Worm (Caenorhabditis elegans): ENCODE data around the gene T11B7.2.
A peak's percentile ranks its signal among the peaks of the same experiment; 100 is the strongest.

The T11B7.2 gene

ce11 chrIV:8826606-8827000 is 17.8 kb downstream of the T11B7.2 start (continued):
- TF ChIP-seq nhr-12 (tag; optimal IDR thresholded peaks at IDR 0.05): no peak
- TF ChIP-seq ama-1 (optimal IDR thresholded peaks at IDR 0.05): no peak
- TF ChIP-seq unc-130 (tag; optimal IDR thresholded peaks at IDR 0.05): no peak
- TF ChIP-seq sup-37 (GFP tag; optimal IDR thresholded peaks at IDR 0.05): no peak
- no peak for TF ChIP-seq isw-1 (GFP tag; IDR thresholded peaks at IDR 0.05)
- peak; percentile 44 for TF ChIP-seq nhr-20 (tag; optimal IDR thresholded peaks at IDR 0.05)
- TF ChIP-seq sox-4 (tag; optimal IDR thresholded peaks at IDR 0.05): no peak
- no peak for TF ChIP-seq nhr-28 (tag; optimal IDR thresholded peaks at IDR 0.05)
- no peak for TF ChIP-seq nhr-237 (tag; optimal IDR thresholded peaks at IDR 0.05)
- no peak for TF ChIP-seq hlh-4 (tag; optimal IDR thresholded peaks at IDR 0.05)
- no peak for TF ChIP-seq unc-98 (GFP tag; IDR thresholded peaks at IDR 0.05)
- TF ChIP-seq lin-13 (GFP tag; optimal IDR thresholded peaks at IDR 0.05): no peak
- TF ChIP-seq snpc-4 (tag; optimal IDR thresholded peaks at IDR 0.05): no peak
- no peak for TF ChIP-seq ceh-63 (GFP tag; optimal IDR thresholded peaks at IDR 0.05)
- peak; percentile 9 for TF ChIP-seq nhr-47 (tag; optimal IDR thresholded peaks at IDR 0.05)
- no peak for TF ChIP-seq efl-3 (GFP tag; optimal IDR thresholded peaks at IDR 0.05)
- TF ChIP-seq mef-2 (tag; optimal IDR thresholded peaks at IDR 0.05): no peak
- TF ChIP-seq nhr-90 (tag; optimal IDR thresholded peaks at IDR 0.05; ENCODE audit: poor library complexity): no peak
- TF ChIP-seq unc-86 (tag; optimal IDR thresholded peaks at IDR 0.05): no peak
- TF ChIP-seq xbp-1 (tag; optimal IDR thresholded peaks at IDR 0.05): peak; percentile 77
- TF ChIP-seq pax-3 (tag; optimal IDR thresholded peaks at IDR 0.05): no peak
- peak; percentile 54 for TF ChIP-seq lin-14 (GFP tag; optimal IDR thresholded peaks at IDR 0.05)
- no peak for TF ChIP-seq zag-1 (tag; optimal IDR thresholded peaks at IDR 0.05)
- no peak for TF ChIP-seq aha-1 (tag; optimal IDR thresholded peaks at IDR 0.05)

- peak; percentile 19 for TF ChIP-seq jun-1 (tag; optimal IDR thresholded peaks at IDR 0.05)
- TF ChIP-seq zag-1 (tag; optimal IDR thresholded peaks at IDR 0.05): no peak
- no peak for TF ChIP-seq ztf-11 (tag; optimal IDR thresholded peaks at IDR 0.05)
- no peak for TF ChIP-seq C04F5.9 (tag; optimal IDR thresholded peaks at IDR 0.05)
- no peak for TF ChIP-seq efl-3 (GFP tag; optimal IDR thresholded peaks at IDR 0.05)
- TF ChIP-seq egl-27 (tag; optimal IDR thresholded peaks at IDR 0.05): no peak
- TF ChIP-seq Y116A8C.19 (tag; optimal IDR thresholded peaks at IDR 0.05; ENCODE audit: borderline replicate concordance): no peak
- no peak for TF ChIP-seq grh-1 (GFP tag; IDR thresholded peaks at IDR 0.05)
- TF ChIP-seq pqm-1 (tag; optimal IDR thresholded peaks at IDR 0.05): no peak
- TF ChIP-seq aly-2 (tag; optimal IDR thresholded peaks at IDR 0.05): peak; percentile 87
- TF ChIP-seq ets-5 (GFP tag; IDR thresholded peaks at IDR 0.05): no peak
- no peak for TF ChIP-seq mep-1 (tag; optimal IDR thresholded peaks at IDR 0.05)
- no peak for TF ChIP-seq irx-1 (tag; optimal IDR thresholded peaks at IDR 0.05)
- no peak for TF ChIP-seq rnt-1 (tag; optimal IDR thresholded peaks at IDR 0.05)
- TF ChIP-seq unc-98 (GFP tag; IDR thresholded peaks at IDR 0.05): no peak
- no peak for TF ChIP-seq F16B12.6 (tag; optimal IDR thresholded peaks at IDR 0.05)
- TF ChIP-seq lin-39 (tag; optimal IDR thresholded peaks at IDR 0.05): no peak
- TF ChIP-seq nhr-77 (tag; optimal IDR thresholded peaks at IDR 0.05): no peak
- TF ChIP-seq ztf-4 (tag; optimal IDR thresholded peaks at IDR 0.05): no peak
- TF ChIP-seq nhr-85 (tag): peak; percentile 74
- TF ChIP-seq nhr-20 (tag; optimal IDR thresholded peaks at IDR 0.05): no peak
- TF ChIP-seq unc-86 (tag; optimal IDR thresholded peaks at IDR 0.05): no peak
- no peak for TF ChIP-seq lsy-2 (tag; optimal IDR thresholded peaks at IDR 0.05)
- TF ChIP-seq efl-1 (optimal IDR thresholded peaks at IDR 0.05): no peak
- no peak for TF ChIP-seq efl-1 (GFP tag; optimal IDR thresholded peaks at IDR 0.05 in 1 of 2)
- no peak for TF ChIP-seq ces-1 (GFP tag; optimal IDR thresholded peaks at IDR 0.05)
- TF ChIP-seq nhr-11 (tag; optimal IDR thresholded peaks at IDR 0.05): no peak
- TF ChIP-seq elt-3 (tag; optimal IDR thresholded peaks at IDR 0.05): peak in 2 of 6 experiments; percentile 27 to 28
- no peak for TF ChIP-seq xbp-1 (tag; optimal IDR thresholded peaks at IDR 0.05)
- TF ChIP-seq fkh-10 (GFP tag; optimal IDR thresholded peaks at IDR 0.05): no peak
- TF ChIP-seq lin-15B (tag; optimal IDR thresholded peaks at IDR 0.05): no peak
- no peak for TF ChIP-seq isw-1 (GFP tag; IDR thresholded peaks at IDR 0.05)
- no peak for TF ChIP-seq lin-13 (GFP tag; optimal IDR thresholded peaks at IDR 0.05)
- TF ChIP-seq egl-13 (tag; optimal IDR thresholded peaks at IDR 0.05): no peak
Observed at ce11 chrIV:8825997-8826605, 18.3 kb downstream of the T11B7.2 start.

All from whole organism, L1 larva.